Fruit fly (Drosophila melanogaster): ENCODE measurements around the gene CG45690.

DNA sequence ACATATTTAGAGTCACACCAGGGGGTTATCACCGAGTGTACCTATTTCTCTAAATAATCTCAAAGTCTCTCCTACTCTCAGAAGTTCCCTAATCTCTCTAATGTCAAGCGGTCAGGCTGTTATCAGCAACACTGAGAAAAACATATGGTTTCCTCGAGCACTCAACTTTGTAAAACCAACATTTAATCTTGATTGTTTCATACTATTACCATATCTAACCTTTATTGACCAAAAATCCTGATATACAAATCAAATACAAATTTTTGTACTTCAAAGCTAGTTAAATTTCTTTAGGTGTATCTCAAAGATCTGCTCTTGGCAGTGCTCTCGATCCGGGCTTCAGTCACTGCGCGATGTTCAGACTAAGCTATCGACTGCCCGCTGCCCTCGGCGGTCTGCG is 45.2 kb downstream of the CG45690 start, which contains the start of gene CG6415:
- peak; percentile 9 to 81 for TF ChIP-seq foxo (GFP tag; optimal IDR thresholded peaks at IDR 0.05)
- peak; percentile 92 for TF ChIP-seq h (GFP tag; optimal IDR thresholded peaks at IDR 0.05)
- TF ChIP-seq pan (optimal IDR thresholded peaks at IDR 0.05): no peak
- no peak for TF ChIP-seq GATAd (GFP tag; optimal IDR thresholded peaks at IDR 0.05)
- no peak for TF ChIP-seq Abd-B (GFP tag; optimal IDR thresholded peaks at IDR 0.05)
- TF ChIP-seq dmrt93B (GFP tag; optimal IDR thresholded peaks at IDR 0.05): peak; percentile 56
- no peak for TF ChIP-seq dsf (GFP tag; optimal IDR thresholded peaks at IDR 0.05; ENCODE audit: borderline replicate concordance)
- no peak for TF ChIP-seq tai (GFP tag; optimal IDR thresholded peaks at IDR 0.05)
- TF ChIP-seq woc (GFP tag; optimal IDR thresholded peaks at IDR 0.05): peak; percentile 35
- TF ChIP-seq ey (GFP tag; optimal IDR thresholded peaks at IDR 0.05): peak; percentile 85
- peak; percentile 55 for TF ChIP-seq psq (GFP tag; optimal IDR thresholded peaks at IDR 0.05)
